Worm (Caenorhabditis elegans) whole organism, young adult: ENCODE measurements around the gene H10D18.5.

ENCODE experiments used
- F10E7.11 ChIP-seq: sonication (generic microtip); optimal IDR thresholded peaks from 2 replicates; lab custom pipeline; 2017; ENCODE audit warnings: mild to moderate bottlenecking, missing genetic modification characterization, moderate library complexity, missing compliant biosample characterization
- ZK185.1 ChIP-seq: sonication (generic microtip); optimal IDR thresholded peaks from 2 replicates; lab custom pipeline; 2016; ENCODE audit warnings: mild to moderate bottlenecking, missing genetic modification characterization, missing compliant biosample characterization; ENCODE audit not compliant: poor library complexity, severe bottlenecking

- no peak for TF ChIP-seq ZK185.1 (tag; lab: Kevin White, UChicago)
- TF ChIP-seq F10E7.11 (tag; lab: Kevin White, UChicago), result no peak
Observed at ce11 chrV:3803343-3803742, 28.2 kb downstream of the H10D18.5 start, which contains the start of gene cyp-33C8.
